Fruit fly (Drosophila melanogaster): Measurements from ENCODE around the gene CG8526.
A peak's percentile ranks its signal among the peaks of the same experiment; 100 is the strongest.

CG8526 gene

dm6 chr3R:9851653-9852052 lies 50.6 kb downstream of the CG8526 start:
- TF ChIP-seq Lpt (GFP tag; optimal IDR thresholded peaks at IDR 0.05) (no peak), CG7368 (GFP tag; optimal IDR thresholded peaks at IDR 0.05) (peak; percentile 3)
